Worm (Caenorhabditis elegans) whole organism, L1 larva: ENCODE results near the gene C50H2.5.

Source experiments
- ceh-82 ChIP-seq, 3 experiments: fragments of 150-350 bp in 1 of 3; sonication (generic microtip) in 2 of 3; optimal IDR thresholded peaks; 2 replicates each; lab custom pipeline; 2014 to 2017; ENCODE audit warnings: missing biosample characterization in 3 of 3, missing genetic modification characterization in 3 of 3
- fos-1 ChIP-seq: fragments of 150-350 bp; optimal IDR thresholded peaks from 2 replicates; lab custom pipeline; 2014; ENCODE audit warnings: missing biosample characterization, missing genetic modification characterization
- lin-13 ChIP-seq: fragments of 150-350 bp; optimal IDR thresholded peaks from 2 replicates; lab custom pipeline; 2014; ENCODE audit warnings: missing biosample characterization, missing genetic modification reagents, missing genetic modification characterization
- nhr-71 ChIP-seq: sonication (generic microtip); optimal IDR thresholded peaks from 2 replicates; lab custom pipeline; 2016; ENCODE audit warnings: mild to moderate bottlenecking, missing genetic modification characterization, moderate library complexity, missing compliant biosample characterization
- sptf-1 ChIP-seq: fragments of 150-350 bp; optimal IDR thresholded peaks from 2 replicates; lab custom pipeline; 2014; ENCODE audit warnings: missing biosample characterization, missing genetic modification characterization
- zag-1 ChIP-seq: fragments of 150-350 bp; optimal IDR thresholded peaks from 2 replicates; lab custom pipeline; 2014; ENCODE audit warnings: missing biosample characterization, missing genetic modification characterization

ce11 chrV:9964152-9964785, 45.8 kb downstream of the C50H2.5 start:
- TF ChIP-seq zag-1 (tag; lab: Kevin White, UChicago): no peak
- TF ChIP-seq lin-13 (GFP tag; lab: Kevin White, UChicago): no peak
- no peak for TF ChIP-seq sptf-1 (tag; lab: Kevin White, UChicago)
- no peak for TF ChIP-seq nhr-71 (tag; lab: Kevin White, UChicago)
- no peak for TF ChIP-seq ceh-82 (tag; optimal IDR thresholded peaks at IDR 0.05; lab: Kevin White, UChicago)
- no peak for TF ChIP-seq fos-1 (tag; lab: Kevin White, UChicago)
